Worm (Caenorhabditis elegans) whole organism, L4/young adult: ENCODE results near the gene eat-17.
"Not testable (repeated sequence)": the region's sequence is repeated elsewhere in the genome, so short reads cannot be mapped to it uniquely, and the experiment has no call there.

Source experiments
- dao-5 ChIP-seq: sonication (generic microtip); optimal IDR thresholded peaks from 2 replicates; lab custom pipeline; 2016; ENCODE audit warnings: missing genotype, missing genetic modification characterization, moderate library complexity, missing compliant biosample characterization
- him-1 ChIP-seq: sonication (generic microtip); optimal IDR thresholded peaks from 2 replicates; lab custom pipeline; 2016; ENCODE audit warnings: missing genotype, missing genetic modification reagents, missing genetic modification characterization, missing compliant biosample characterization

DNA sequence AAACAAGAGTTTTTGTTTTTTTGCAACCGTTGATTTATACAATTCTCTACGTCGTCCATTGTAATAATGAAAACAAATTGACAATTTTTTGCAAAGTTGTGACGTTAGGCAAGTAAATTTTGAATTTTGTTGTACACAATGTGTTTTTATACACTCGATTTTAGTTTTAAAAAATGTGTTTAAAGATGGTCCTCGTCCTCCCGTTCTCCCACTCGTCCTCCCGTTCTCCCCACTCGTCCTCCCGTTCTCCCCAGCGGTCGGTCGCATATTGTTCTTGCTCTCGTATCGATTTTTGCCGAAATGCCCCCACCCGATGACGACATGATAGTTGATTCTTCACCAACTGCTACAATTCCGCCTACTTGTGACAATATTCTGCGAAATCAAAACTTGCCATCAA, 35.0 kb upstream of the eat-17 start, which contains the start of gene F38E9.4:
- not testable (repeated sequence) for TF ChIP-seq dao-5; him-1 (tag; lab: Kevin White, UChicago)
